Fruit fly (Drosophila melanogaster): ENCODE data around the gene CG5704.

Gene CG5704

dm6 chr3L:2158689-2159310 is 12.0 kb downstream of the CG5704 start (continued):
- TF ChIP-seq nmo (GFP tag; optimal IDR thresholded peaks at IDR 0.05) (peak; percentile 70), dmrt11E (tag; optimal IDR thresholded peaks at IDR 0.05) (peak; percentile 69), CG4424 (GFP tag; optimal IDR thresholded peaks at IDR 0.05) (peak; percentile 57), Awh (GFP tag; IDR thresholded peaks at IDR 0.05) (peak; percentile 65), sens-2 (GFP tag; IDR thresholded peaks at IDR 0.05) (peak; percentile 44; the same call in 1 of the 2 replicates), CG10147 (GFP tag; optimal IDR thresholded peaks at IDR 0.05) (no peak), Rx (GFP tag; IDR thresholded peaks at IDR 0.05) (0 out of 2 replicates have a peak, but pooled peaks have one; percentile 13), CG2678 (tag; optimal IDR thresholded peaks at IDR 0.05) (peak; percentile 69), Nf-YA (GFP tag; IDR thresholded peaks at IDR 0.05) (0 out of 2 replicates have a peak, but pooled peaks have one; percentile 35), tin (GFP tag; optimal IDR thresholded peaks at IDR 0.05) (peak; percentile 43), crol (GFP tag; IDR thresholded peaks at IDR 0.05) (peak; percentile 89), pros (GFP tag; optimal IDR thresholded peaks at IDR 0.05) (no peak), croc (GFP tag; conservative IDR thresholded peaks at IDR 0.05) (peak; percentile 61), CG9609 (GFP tag; optimal IDR thresholded peaks at IDR 0.05) (no peak), CoRest (tag; optimal IDR thresholded peaks at IDR 0.05) (peak; percentile 36), fd96Cb (tag; optimal IDR thresholded peaks at IDR 0.05) (peak; percentile 66), CG18764 (GFP tag; optimal IDR thresholded peaks at IDR 0.05) (peak; percentile 3), Oaz (GFP tag; IDR thresholded peaks at IDR 0.05) (no peak), bab2 (GFP tag; optimal IDR thresholded peaks at IDR 0.05) (peak; percentile 15), abd-A (tag; optimal IDR thresholded peaks at IDR 0.05) (no peak), Sry-δ (GFP tag; optimal IDR thresholded peaks at IDR 0.05) (no peak), hkb (optimal IDR thresholded peaks at IDR 0.05) (no peak), hkb (GFP tag; IDR thresholded peaks at IDR 0.05) (peak; percentile 40; the same call in 1 of the 2 replicates), CG11093 (GFP tag; IDR thresholded peaks at IDR 0.05) (peak; percentile 58), gcm (GFP tag; optimal IDR thresholded peaks at IDR 0.05) (peak; percentile 83), CG13287 (GFP tag; IDR thresholded peaks at IDR 0.05; ENCODE audit: partially characterized antibody) (no peak), bowl (GFP tag; IDR thresholded peaks at IDR 0.05) (no peak), Ptx1 (GFP tag; IDR thresholded peaks at IDR 0.05) (peak; percentile 35; the same call in 1 of the 2 replicates), CG3995 (GFP tag; optimal IDR thresholded peaks at IDR 0.05) (no peak), row (GFP tag; IDR thresholded peaks at IDR 0.05) (peak; percentile 61; the same call in 2 of the 3 replicates), tna (GFP tag; IDR thresholded peaks at IDR 0.05; ENCODE audit: partially characterized antibody) (no peak), Xbp1 (GFP tag; optimal IDR thresholded peaks at IDR 0.05) (peak; percentile 47), Pdp1 (GFP tag; optimal IDR thresholded peaks at IDR 0.05) (peak; percentile 14 to 36), lmd (GFP tag; IDR thresholded peaks at IDR 0.05) (peak; percentile 51; the same call in 1 of the 2 replicates), CG11723 (GFP tag; optimal IDR thresholded peaks at IDR 0.05) (peak; percentile 10), eve (GFP tag; optimal IDR thresholded peaks at IDR 0.05) (no peak), nom (GFP tag; optimal IDR thresholded peaks at IDR 0.05) (no peak), Camta (GFP tag; optimal IDR thresholded peaks at IDR 0.05) (peak; percentile 11), CG12219 (GFP tag; optimal IDR thresholded peaks at IDR 0.05) (peak; percentile 42), dan (GFP tag; IDR thresholded peaks at IDR 0.05) (no peak), CG10979 (tag; optimal IDR thresholded peaks at IDR 0.05) (peak; percentile 81), sc (optimal IDR thresholded peaks at IDR 0.05) (no peak), sc (GFP tag; optimal IDR thresholded peaks at IDR 0.05) (peak; percentile 60), Abd-B (GFP tag; optimal IDR thresholded peaks at IDR 0.05) (peak; percentile 20), CG8388 (GFP tag; optimal IDR thresholded peaks at IDR 0.05) (peak; percentile 69), Med (GFP tag) (peak; percentile 79), CG5245 (GFP tag; optimal IDR thresholded peaks at IDR 0.05) (peak; percentile 7), CG14667 (GFP tag; IDR thresholded peaks at IDR 0.05) (peak; percentile 12; the same call in 1 of the 2 replicates), Eip74EF (GFP tag; optimal IDR thresholded peaks at IDR 0.05) (peak in 1 of 2 experiments; percentile 37)

Data from whole organism, embryonic.